Fruit fly (Drosophila melanogaster) whole organism, adult: ENCODE results near the gene CG13367.

Experiments
- CG11617 ChIP-seq: fragments of 200-800 bp; sonication (Bioruptor generic); optimal IDR thresholded peaks from 2 replicates; lab custom pipeline; 2017; ENCODE audit warnings: mild to moderate bottlenecking, missing biosample characterization, missing genetic modification reagents, missing genetic modification characterization
- CG14711 ChIP-seq: fragments of 200-800 bp; sonication (Bioruptor generic); optimal IDR thresholded peaks from 2 replicates; lab custom pipeline; 2018; ENCODE audit warnings: missing biosample characterization, mild to moderate bottlenecking, missing genetic modification characterization, moderate library complexity
- CG1620 ChIP-seq: fragments of 200-800 bp; sonication (Bioruptor generic); optimal IDR thresholded peaks from 2 replicates; lab custom pipeline; 2016; ENCODE audit warnings: missing biosample characterization, missing genetic modification characterization
- CG33017 ChIP-seq: fragments of 200-800 bp; sonication (Bioruptor generic); optimal IDR thresholded peaks from 2 replicates; lab custom pipeline; 2018; ENCODE audit warnings: missing biosample characterization, mild to moderate bottlenecking, missing genetic modification characterization, moderate library complexity
- CG5204 ChIP-seq: fragments of 200-800 bp; sonication (Bioruptor generic); optimal IDR thresholded peaks from 2 replicates; lab custom pipeline; 2016; ENCODE audit warnings: missing biosample characterization, missing genetic modification characterization
- CG7101 ChIP-seq: fragments of 200-800 bp; sonication (Bioruptor generic); optimal IDR thresholded peaks from 2 replicates; lab custom pipeline; 2018; ENCODE audit warnings: missing biosample characterization, mild to moderate bottlenecking, missing genetic modification characterization, moderate library complexity
- Clk ChIP-seq: fragments of 200-800 bp; sonication (Bioruptor generic); optimal IDR thresholded peaks from 2 replicates; lab custom pipeline; 2017; ENCODE audit warnings: missing biosample characterization, missing genetic modification characterization
- Crg-1 ChIP-seq: fragments of 200-800 bp; sonication (Bioruptor generic); optimal IDR thresholded peaks from 2 replicates; lab custom pipeline; 2016; ENCODE audit warnings: missing biosample characterization, missing genetic modification characterization
- Hr96 ChIP-seq: fragments of 200-800 bp; sonication (Bioruptor generic); optimal IDR thresholded peaks from 2 replicates; lab custom pipeline; 2016; ENCODE audit warnings: missing biosample characterization, missing genetic modification characterization
- Mnt ChIP-seq: fragments of 200-800 bp; sonication (Bioruptor generic); optimal IDR thresholded peaks from 2 replicates; lab custom pipeline; 2016; ENCODE audit warnings: missing biosample characterization, mild to moderate bottlenecking, missing genetic modification characterization
- bab1 ChIP-seq: fragments of 200-800 bp; sonication (Bioruptor generic); optimal IDR thresholded peaks from 3 replicates; lab custom pipeline; 2019; ENCODE audit warnings: missing biosample characterization, mild to moderate bottlenecking, missing genetic modification characterization, moderate library complexity
- cic ChIP-seq: fragments of 200-800 bp; sonication (Bioruptor generic); optimal IDR thresholded peaks from 2 replicates; lab custom pipeline; 2017; ENCODE audit warnings: missing biosample characterization, mild to moderate bottlenecking, missing genetic modification characterization, moderate library complexity
- cnc ChIP-seq, 2 experiments: fragments of >200 bp; optimal IDR thresholded peaks; 2 replicates each; lab custom pipeline; 2017
- kay ChIP-seq: fragments of 200-800 bp; sonication (Bioruptor generic); peaks from one replicate; lab custom pipeline; 2016; ENCODE audit warnings: missing biosample characterization, missing genetic modification characterization, borderline replicate concordance
- ovo ChIP-seq: fragments of 200-800 bp; sonication (Bioruptor generic); optimal IDR thresholded peaks from 2 replicates; lab custom pipeline; 2016; ENCODE audit warnings: missing biosample characterization, missing genetic modification characterization
- pad ChIP-seq: fragments of 200-800 bp; sonication (Bioruptor generic); optimal IDR thresholded peaks from 3 replicates; lab custom pipeline; 2017; ENCODE audit warnings: missing biosample characterization, missing genetic modification characterization, mild to moderate bottlenecking, moderate library complexity, missing genetic modification reagents
- tj ChIP-seq: fragments of 200-800 bp; sonication (Bioruptor generic); optimal IDR thresholded peaks from 3 replicates; lab custom pipeline; 2017; ENCODE audit warnings: missing biosample characterization, mild to moderate bottlenecking, missing genetic modification characterization, moderate library complexity
- toe ChIP-seq: fragments of 200-800 bp; sonication (Bioruptor generic); optimal IDR thresholded peaks from 2 replicates; lab custom pipeline; 2016; ENCODE audit warnings: missing biosample characterization, missing genetic modification characterization

CG13367 gene

DNA sequence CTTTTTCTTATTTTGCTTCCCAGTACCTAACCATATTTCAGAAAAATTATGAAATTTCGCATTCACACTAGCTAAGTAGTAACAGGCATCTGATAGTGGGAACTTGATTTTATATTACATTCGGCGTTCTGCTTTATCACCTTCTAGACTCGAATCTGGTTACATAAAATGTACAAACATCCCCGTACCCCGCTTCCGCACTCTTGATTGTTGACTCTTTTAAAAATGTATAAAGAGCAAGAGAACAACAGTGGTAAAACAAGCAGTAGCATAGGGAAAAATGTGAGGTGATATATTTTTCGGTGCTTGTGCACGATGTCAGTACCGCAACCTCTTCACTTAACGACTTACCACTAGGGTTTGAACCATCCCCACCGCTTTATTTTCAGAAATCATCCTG is 49.8 kb downstream of the CG13367 start:
- TF ChIP-seq CG1620 (GFP tag; lab: Kevin White, UChicago) (no peak), tj (GFP tag; lab: Kevin White, UChicago) (no peak), ovo (GFP tag; lab: Kevin White, UChicago) (no peak), cnc (optimal IDR thresholded peaks at IDR 0.05; lab: Kevin White, UChicago) (no peak), CG33017 (tag; lab: Kevin White, UChicago) (no peak), CG11617 (GFP tag; lab: Kevin White, UChicago) (no peak), pad (GFP tag; lab: Kevin White, UChicago) (no peak), cic (no peak), CG7101 (tag; lab: Kevin White, UChicago) (no peak), Hr96 (GFP tag; lab: Kevin White, UChicago) (no peak), CG5204 (GFP tag; lab: Kevin White, UChicago) (no peak), kay (GFP tag; lab: Kevin White, UChicago) (no peak), toe (GFP tag; lab: Kevin White, UChicago) (no peak), Clk (GFP tag; lab: Kevin White, UChicago) (no peak), Mnt (GFP tag; lab: Kevin White, UChicago) (no peak), Crg-1 (no peak), CG14711 (tag; lab: Kevin White, UChicago) (no peak)

DNA sequence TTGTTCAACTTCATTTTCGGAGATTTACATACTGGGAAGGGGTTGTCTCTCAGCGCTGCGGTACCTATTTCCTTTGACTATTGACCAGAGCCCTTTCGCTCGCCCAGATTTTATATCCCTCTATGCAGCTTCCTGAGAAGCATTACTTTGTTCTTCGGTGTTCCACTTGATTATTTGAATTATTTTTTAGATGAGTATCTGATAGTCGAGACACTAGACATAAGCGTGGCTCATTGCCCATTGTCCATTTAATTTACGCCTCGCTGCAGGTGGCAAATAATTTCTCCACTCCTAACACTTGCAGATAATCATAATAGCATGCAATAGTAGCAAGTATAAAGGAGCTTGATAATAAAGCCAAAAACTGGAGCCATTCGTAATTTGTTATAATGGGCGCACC is 50.2 kb downstream of the CG13367 start:
- TF ChIP-seq Mnt (GFP tag; lab: Kevin White, UChicago) (no peak), bab1 (GFP tag; lab: Kevin White, UChicago) (no peak)
